Fruit fly (Drosophila melanogaster) whole organism, embryonic: Measurements from ENCODE around the gene Cpr64Ab.
A peak's percentile ranks its signal among the peaks of the same experiment; 100 is the strongest.

Experiments used
- Antp ChIP-seq: fragments of 200-800 bp; sonication (Bioruptor generic); optimal IDR thresholded peaks from 3 replicates; lab custom pipeline; 2016; ENCODE audit warnings: missing biosample characterization, missing genetic modification characterization
- Atf3 ChIP-seq: fragments of 200-800 bp; sonication (Bioruptor generic); optimal IDR thresholded peaks from 3 replicates; lab custom pipeline; 2016; ENCODE audit warnings: missing biosample characterization, missing genetic modification characterization
- BEAF-32 ChIP-seq: fragments of 200-800 bp; sonication (Bioruptor generic); optimal IDR thresholded peaks from 3 replicates; lab custom pipeline; 2017; ENCODE audit warnings: missing biosample characterization, missing genetic modification characterization, mild to moderate bottlenecking, moderate library complexity, missing genetic modification reagents
- Bteb2 ChIP-seq: fragments of 200-800 bp; sonication (Bioruptor generic); optimal IDR thresholded peaks from 2 replicates; lab custom pipeline; 2016; ENCODE audit warnings: missing biosample characterization, missing genetic modification characterization
- CG10959 ChIP-seq: fragments of 200-800 bp; sonication (Bioruptor generic); IDR thresholded peaks from 2 replicates; pipeline ENCODE4 v1.3.6; 2022; ENCODE audit warnings: missing biosample characterization, missing genetic modification characterization
- CG11504 ChIP-seq: fragments of 200-800 bp; sonication (Bioruptor generic); optimal IDR thresholded peaks from 3 replicates; lab custom pipeline; 2019; ENCODE audit warnings: missing biosample characterization, mild to moderate bottlenecking, missing genetic modification characterization, moderate library complexity
- CG11723 ChIP-seq: fragments of 200-800 bp; sonication (Bioruptor generic); optimal IDR thresholded peaks from 2 replicates; lab custom pipeline; 2017; ENCODE audit warnings: missing biosample characterization, mild to moderate bottlenecking, missing genetic modification characterization
- CG12104 ChIP-seq: fragments of 200-800 bp; sonication (Bioruptor generic); optimal IDR thresholded peaks from 3 replicates; lab custom pipeline; 2016; ENCODE audit warnings: missing biosample characterization, missing genetic modification characterization
- CG12744 ChIP-seq: fragments of 200-800 bp; sonication (Bioruptor generic); optimal IDR thresholded peaks from 2 replicates; lab custom pipeline; 2016; ENCODE audit warnings: missing biosample characterization, missing genetic modification characterization
- CG14965 ChIP-seq: fragments of 200-800 bp; sonication (Bioruptor generic); optimal IDR thresholded peaks from 2 replicates; lab custom pipeline; 2016; ENCODE audit warnings: missing biosample characterization, missing genetic modification characterization, borderline replicate concordance
- CG1529 ChIP-seq: fragments of 200-800 bp; sonication (Bioruptor generic); optimal IDR thresholded peaks from 3 replicates; lab custom pipeline; 2018; ENCODE audit warnings: missing biosample characterization, missing genetic modification characterization
- CG15514 ChIP-seq: fragments of 200-800 bp; sonication (Bioruptor generic); optimal IDR thresholded peaks from 3 replicates; lab custom pipeline; 2017; ENCODE audit warnings: missing biosample characterization, missing genetic modification characterization, mild to moderate bottlenecking, moderate library complexity, missing genetic modification reagents
- CG15601 ChIP-seq: fragments of 200-800 bp; sonication (Bioruptor generic); optimal IDR thresholded peaks from 3 replicates; lab custom pipeline; 2019; ENCODE audit warnings: missing biosample characterization, mild to moderate bottlenecking, missing genetic modification characterization, moderate library complexity
- CG16813 ChIP-seq: fragments of 200-800 bp; sonication (Bioruptor generic); IDR thresholded peaks from 3 replicates; pipeline ENCODE4 v1.3.6; 2022; ENCODE audit warnings: missing biosample characterization, missing genetic modification characterization; ENCODE audit not compliant: partially characterized antibody
- CG4404 ChIP-seq: fragments of 200-800 bp; sonication (Bioruptor generic); IDR thresholded peaks from 2 replicates; pipeline ENCODE4 v1.3.6; 2022; ENCODE audit warnings: missing biosample characterization, missing genetic modification characterization
- CG6854 ChIP-seq: fragments of 200-800 bp; sonication (Bioruptor generic); optimal IDR thresholded peaks from 3 replicates; lab custom pipeline; 2017; ENCODE audit warnings: missing biosample characterization, mild to moderate bottlenecking, missing genetic modification characterization
- CG8359 ChIP-seq: fragments of 200-800 bp; sonication (Bioruptor generic); optimal IDR thresholded peaks from 2 replicates; lab custom pipeline; 2017; ENCODE audit warnings: missing biosample characterization, mild to moderate bottlenecking, missing genetic modification characterization, borderline replicate concordance
- CG8944 ChIP-seq: fragments of 200-800 bp; sonication (Bioruptor generic); optimal IDR thresholded peaks from 3 replicates; lab custom pipeline; 2016; ENCODE audit warnings: missing biosample characterization, missing genetic modification characterization
- CG9437 ChIP-seq: fragments of 200-800 bp; sonication (Bioruptor generic); optimal IDR thresholded peaks from 2 replicates; lab custom pipeline; 2018; ENCODE audit warnings: missing biosample characterization, mild to moderate bottlenecking, missing genetic modification characterization
- CHES-1-like ChIP-seq: fragments of 200-800 bp; sonication (Bioruptor generic); optimal IDR thresholded peaks from 2 replicates; lab custom pipeline; 2016; ENCODE audit warnings: missing biosample characterization, missing genetic modification characterization
- D19A ChIP-seq: fragments of 200-800 bp; optimal IDR thresholded peaks from 3 replicates; lab custom pipeline; 2019; ENCODE audit warnings: missing biosample characterization, mild to moderate bottlenecking, missing genetic modification characterization, moderate library complexity
- HLH54F ChIP-seq: fragments of 200-800 bp; sonication (Bioruptor generic); optimal IDR thresholded peaks from 3 replicates; lab custom pipeline; 2016; ENCODE audit warnings: missing biosample characterization, missing genetic modification characterization
- HLHmδ ChIP-seq: fragments of 200-800 bp; sonication (Bioruptor generic); optimal IDR thresholded peaks from 2 replicates; lab custom pipeline; 2018; ENCODE audit warnings: missing biosample characterization, mild to moderate bottlenecking, missing genetic modification characterization, moderate library complexity
- Hsf ChIP-seq: fragments of 200-800 bp; sonication (Bioruptor generic); optimal IDR thresholded peaks from 3 replicates; lab custom pipeline; 2016; ENCODE audit warnings: missing biosample characterization, missing genetic modification characterization
- MESR4 ChIP-seq: fragments of 200-800 bp; sonication (Bioruptor generic); optimal IDR thresholded peaks from 2 replicates; lab custom pipeline; 2018; ENCODE audit warnings: missing biosample characterization, mild to moderate bottlenecking, missing genetic modification characterization, moderate library complexity
- Poxn ChIP-seq: fragments of 200-800 bp; sonication (Bioruptor generic); IDR thresholded peaks from 2 replicates; pipeline ENCODE4 v1.3.6; 2022; ENCODE audit warnings: missing biosample characterization, missing genetic modification characterization
- Ptx1 ChIP-seq: fragments of 200-800 bp; sonication (Bioruptor generic); IDR thresholded peaks from 2 replicates; pipeline ENCODE4 v1.3.6; 2022; ENCODE audit warnings: missing biosample characterization, missing genetic modification characterization
- Six4 ChIP-seq: fragments of 200-800 bp; sonication (Bioruptor generic); optimal IDR thresholded peaks from 2 replicates; lab custom pipeline; 2016; ENCODE audit warnings: missing biosample characterization, missing genetic modification characterization
- Sry-δ ChIP-seq: fragments of 200-800 bp; sonication (Bioruptor generic); optimal IDR thresholded peaks from 2 replicates; lab custom pipeline; 2016; ENCODE audit warnings: missing biosample characterization, missing genetic modification characterization
- bbx ChIP-seq: fragments of 200-800 bp; sonication (Bioruptor generic); IDR thresholded peaks from 2 replicates; pipeline ENCODE4 v1.3.6; 2022; ENCODE audit warnings: missing biosample characterization, missing genetic modification characterization; ENCODE audit not compliant: partially characterized antibody
- gcm2 ChIP-seq: fragments of 200-800 bp; sonication (Bioruptor generic); optimal IDR thresholded peaks from 2 replicates; lab custom pipeline; 2016; ENCODE audit warnings: missing biosample characterization, missing genetic modification characterization
- gt ChIP-seq: fragments of 200-800 bp; sonication (Bioruptor generic); IDR thresholded peaks from 2 replicates; pipeline ENCODE4 v1.3.6; 2022; ENCODE audit warnings: missing biosample characterization, missing genetic modification characterization
- hbn ChIP-seq: fragments of 200-800 bp; sonication (Bioruptor generic); IDR thresholded peaks from 2 replicates; pipeline ENCODE4 v1.3.6; 2022; ENCODE audit warnings: missing biosample characterization, missing genetic modification characterization; ENCODE audit not compliant: partially characterized antibody
- jing ChIP-seq: fragments of 200-800 bp; sonication (Bioruptor generic); optimal IDR thresholded peaks from 2 replicates; lab custom pipeline; 2018; ENCODE audit warnings: missing biosample characterization, mild to moderate bottlenecking, missing genetic modification characterization
- kah ChIP-seq: fragments of 200-800 bp; sonication (Bioruptor generic); optimal IDR thresholded peaks from 2 replicates; lab custom pipeline; 2018; ENCODE audit warnings: missing biosample characterization, mild to moderate bottlenecking, missing genetic modification characterization
- lbe ChIP-seq: fragments of 200-800 bp; sonication (Bioruptor generic); optimal IDR thresholded peaks from 2 replicates; lab custom pipeline; 2016; ENCODE audit warnings: missing biosample characterization, mild to moderate bottlenecking, missing genetic modification characterization
- maf-S ChIP-seq: fragments of 200-800 bp; sonication (Bioruptor generic); optimal IDR thresholded peaks from 2 replicates; lab custom pipeline; 2016; ENCODE audit warnings: missing biosample characterization, missing genetic modification characterization
- nerfin-1 ChIP-seq: fragments of 200-800 bp; sonication (Bioruptor generic); optimal IDR thresholded peaks from 3 replicates; lab custom pipeline; 2019; ENCODE audit warnings: missing biosample characterization, mild to moderate bottlenecking, missing genetic modification characterization, moderate library complexity
- nom ChIP-seq: fragments of 200-800 bp; sonication (Bioruptor generic); optimal IDR thresholded peaks from 2 replicates; lab custom pipeline; 2017; ENCODE audit warnings: missing biosample characterization, missing genetic modification characterization, mild to moderate bottlenecking, moderate library complexity, missing genetic modification reagents
- pnt ChIP-seq: fragments of 200-800 bp; sonication (Bioruptor generic); optimal IDR thresholded peaks from 3 replicates; lab custom pipeline; 2016; ENCODE audit warnings: missing biosample characterization, missing genetic modification characterization
- pros ChIP-seq: fragments of 200-800 bp; sonication (Bioruptor generic); optimal IDR thresholded peaks from 3 replicates; lab custom pipeline; 2019; ENCODE audit warnings: missing biosample characterization, mild to moderate bottlenecking, missing genetic modification characterization, moderate library complexity
- salm ChIP-seq: fragments of 200-800 bp; sonication (Bioruptor generic); optimal IDR thresholded peaks from 2 replicates; lab custom pipeline; 2018; ENCODE audit warnings: missing biosample characterization, mild to moderate bottlenecking, missing genetic modification characterization
- sens ChIP-seq: fragments of 200-800 bp; sonication (Bioruptor generic); peaks from one replicate; lab custom pipeline; 2016; ENCODE audit warnings: missing biosample characterization, missing genetic modification characterization
- toy ChIP-seq: fragments of 200-800 bp; sonication (Bioruptor generic); IDR thresholded peaks from 2 replicates; pipeline ENCODE4 v1.3.6; 2022; ENCODE audit warnings: missing biosample characterization, missing genetic modification characterization
- tup ChIP-seq: fragments of 200-800 bp; sonication (Bioruptor generic); optimal IDR thresholded peaks from 2 replicates; lab custom pipeline; 2016; ENCODE audit warnings: missing biosample characterization, mild to moderate bottlenecking, missing genetic modification characterization, moderate library complexity
- zf30C ChIP-seq: fragments of 200-800 bp; sonication (Bioruptor generic); optimal IDR thresholded peaks from 3 replicates; lab custom pipeline; 2018; ENCODE audit warnings: missing biosample characterization, mild to moderate bottlenecking, missing genetic modification characterization

The Cpr64Ab gene

dm6 chr3L:4259102-4259558 lies 47.8 kb upstream of the Cpr64Ab start, which contains the start of the genes CG15011 and CG1309 (continued):
- TF ChIP-seq CG11504 (tag; lab: Kevin White, UChicago) (peak; percentile 84), CG1529 (peak; percentile 55), jing (GFP tag; lab: Kevin White, UChicago) (no peak), Atf3 (peak; percentile 85), CG12104 (GFP tag; lab: Kevin White, UChicago) (peak; percentile 67), Sry-δ (peak; percentile 70), CG16813 (no peak), Poxn (GFP tag; lab: Robert Waterston, UW) (0 out of 2 replicates have a peak, but pooled peaks have one; percentile 24), hbn (no peak), gt (GFP tag; lab: Robert Waterston, UW) (no peak), CG15514 (peak; percentile 100), tup (peak; percentile 31), Six4 (GFP tag; lab: Kevin White, UChicago) (peak; percentile 79), sens (peak; percentile 98), MESR4 (GFP tag; lab: Kevin White, UChicago) (peak; percentile 63), CG10959 (GFP tag; lab: Robert Waterston, UW) (peak; percentile 22; the same call in 1 of the 2 replicates), HLHmδ (GFP tag; lab: Kevin White, UChicago) (no peak), gcm2 (GFP tag; lab: Kevin White, UChicago) (peak; percentile 14), D19A (tag; lab: Kevin White, UChicago) (peak; percentile 75), BEAF-32 (GFP tag; lab: Kevin White, UChicago) (peak; percentile 63), salm (peak; percentile 56), HLH54F (GFP tag; lab: Kevin White, UChicago) (peak; percentile 90), toy (GFP tag; lab: Robert Waterston, UW) (no peak), CG6854 (GFP tag; lab: Kevin White, UChicago) (no peak), kah (GFP tag; lab: Kevin White, UChicago) (peak; percentile 14), nerfin-1 (tag; lab: Kevin White, UChicago) (peak; percentile 93), CG14965 (GFP tag; lab: Kevin White, UChicago) (no peak), Bteb2 (GFP tag; lab: Kevin White, UChicago) (peak; percentile 86), CG12744 (GFP tag; lab: Kevin White, UChicago) (peak; percentile 82), Antp (GFP tag; lab: Kevin White, UChicago) (peak; percentile 83), CG15601 (tag; lab: Kevin White, UChicago) (peak; percentile 80), CG11723 (GFP tag; lab: Kevin White, UChicago) (peak; percentile 23), Hsf (peak; percentile 91), CG8359 (GFP tag; lab: Kevin White, UChicago) (no peak), CG8944 (GFP tag; lab: Kevin White, UChicago) (peak; percentile 75), nom (GFP tag; lab: Kevin White, UChicago) (peak; percentile 60), zf30C (GFP tag; lab: Kevin White, UChicago) (no peak), CHES-1-like (GFP tag; lab: Kevin White, UChicago) (peak; percentile 88), CG9437 (peak; percentile 63), CG4404 (peak; percentile 66), bbx (no peak), Ptx1 (peak; percentile 89), pnt (peak; percentile 67), maf-S (GFP tag; lab: Kevin White, UChicago) (peak; percentile 87), lbe (GFP tag; lab: Kevin White, UChicago) (peak; percentile 70), pros (GFP tag; lab: Kevin White, UChicago) (no peak)
